Comparison of ENCODE assay signal across 2 worm cellular contexts in the genomic region with DNA sequence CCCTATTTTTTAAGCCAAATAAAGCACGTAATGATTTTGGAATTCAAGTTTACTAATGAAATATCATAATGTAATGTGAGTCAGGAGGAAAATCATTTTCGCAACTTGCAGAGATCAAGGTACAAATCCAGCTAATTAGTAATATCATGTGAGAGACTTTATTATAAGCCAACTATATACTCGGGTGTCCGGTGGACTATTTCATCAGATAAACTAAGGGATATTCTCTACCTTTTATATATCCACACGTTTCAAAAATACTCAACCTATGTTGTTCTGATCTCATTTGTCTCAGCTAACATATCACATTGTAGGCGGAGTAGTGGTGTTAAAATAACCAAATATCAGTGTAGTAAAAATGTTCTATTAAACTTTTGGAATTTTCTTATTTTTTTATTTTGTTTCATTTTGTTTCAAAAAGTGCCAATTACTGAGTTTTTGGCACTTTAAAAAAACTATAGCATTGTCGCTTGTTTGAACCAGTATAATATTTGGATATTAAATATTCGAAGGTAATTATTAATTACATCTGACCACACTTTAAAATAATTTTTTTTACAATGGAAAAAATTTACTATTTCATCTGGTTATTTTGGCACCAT.
TF ChIP-seq lines count a peak whose summit lies in the region.

No protein-coding gene starts in this region.

TF ChIP-seq in whole organism, L1 larva, 84 proteins besides CTCF, POLR2A, EP300 and RAD21 (continued from another document):
- no peak for TF ChIP-seq unc-130 (tag; optimal IDR thresholded peaks at IDR 0.05; lab: Kevin White, UChicago)
- peak; percentile 89 for TF ChIP-seq tbx-2 (tag; optimal IDR thresholded peaks at IDR 0.05; lab: Kevin White, UChicago)
- peak; percentile 88 for TF ChIP-seq swsn-7 (tag; optimal IDR thresholded peaks at IDR 0.05; lab: Kevin White, UChicago)
- TF ChIP-seq ztf-4 (tag; optimal IDR thresholded peaks at IDR 0.05; lab: Kevin White, UChicago), result peak; percentile 92
- TF ChIP-seq skn-1 (tag; optimal IDR thresholded peaks at IDR 0.05; lab: Kevin White, UChicago), result peak; percentile 98
- peak; percentile 79 for TF ChIP-seq zip-4 (GFP tag; optimal IDR thresholded peaks at IDR 0.05; lab: Kevin White, UChicago)
- TF ChIP-seq dsc-1 (tag; optimal IDR thresholded peaks at IDR 0.05; lab: Kevin White, UChicago), result peak; percentile 99
- no peak for TF ChIP-seq ces-1 (GFP tag; optimal IDR thresholded peaks at IDR 0.05; lab: Kevin White, UChicago)
- peak; percentile 93 for TF ChIP-seq fkh-8 (tag; optimal IDR thresholded peaks at IDR 0.05; lab: Kevin White, UChicago)
- TF ChIP-seq nhr-76 (tag; optimal IDR thresholded peaks at IDR 0.05; lab: Kevin White, UChicago), result no peak
- TF ChIP-seq elt-3 (tag; optimal IDR thresholded peaks at IDR 0.05; lab: Kevin White, UChicago), result peak in 4 of 6 experiments; percentile 46 to 94 (median 68)
- peak; percentile 43 for TF ChIP-seq rnt-1 (tag; optimal IDR thresholded peaks at IDR 0.05; lab: Kevin White, UChicago)
- TF ChIP-seq tlp-1 (tag; optimal IDR thresholded peaks at IDR 0.05; lab: Kevin White, UChicago), result no peak
- TF ChIP-seq ceh-88 (GFP tag; IDR thresholded peaks at IDR 0.05; lab: Robert Waterston, UW), result peak; percentile 87
- TF ChIP-seq nhr-90 (tag; optimal IDR thresholded peaks at IDR 0.05; lab: Kevin White, UChicago; ENCODE audit: poor library complexity), result peak; percentile 94
- TF ChIP-seq zag-1 (tag; optimal IDR thresholded peaks at IDR 0.05; lab: Kevin White, UChicago), result no peak
- peak; percentile 9 to 43 (median 19) for TF ChIP-seq dpl-1 (GFP tag; optimal IDR thresholded peaks at IDR 0.05; lab: Kevin White, UChicago)
- TF ChIP-seq nhr-19 (GFP tag; conservative IDR thresholded peaks at IDR 0.05; lab: Robert Waterston, UW), result peak; percentile 91
- peak; percentile 83 for TF ChIP-seq nhr-237 (tag; optimal IDR thresholded peaks at IDR 0.05; lab: Kevin White, UChicago)
- TF ChIP-seq lin-14 (GFP tag; optimal IDR thresholded peaks at IDR 0.05; lab: Kevin White, UChicago), result peak; percentile 82
- TF ChIP-seq blmp-1 (tag; optimal IDR thresholded peaks at IDR 0.05; lab: Kevin White, UChicago), result no peak
TF ChIP-seq in whole organism, L1 larva: peak in this region for 57.

TF ChIP-seq in whole organism, L4 larva, 104 proteins besides CTCF, POLR2A, EP300 and RAD21 (continued from another document):
- peak; percentile 97 for TF ChIP-seq F37D6.2 (tag; optimal IDR thresholded peaks at IDR 0.05; lab: Kevin White, UChicago)
- peak; percentile 79 to 98 for TF ChIP-seq daf-16 (GFP tag; optimal IDR thresholded peaks at IDR 0.05; lab: Kevin White, UChicago)
- TF ChIP-seq daf-16 (tag; optimal IDR thresholded peaks at IDR 0.05; lab: Kevin White, UChicago), result peak; percentile 82
- TF ChIP-seq zfp-3 (GFP tag; conservative IDR thresholded peaks at IDR 0.05; lab: Robert Waterston, UW), result peak; percentile 74
- peak; percentile 66 for TF ChIP-seq fos-1 (tag; optimal IDR thresholded peaks at IDR 0.05; lab: Kevin White, UChicago)
- TF ChIP-seq cey-2 (tag; optimal IDR thresholded peaks at IDR 0.05; lab: Kevin White, UChicago; ENCODE audit: borderline replicate concordance, insufficient read depth), result peak; percentile 65
- TF ChIP-seq ces-1 (GFP tag; optimal IDR thresholded peaks at IDR 0.05; lab: Kevin White, UChicago), result peak; percentile 88
- TF ChIP-seq T26A8.4 (GFP tag; IDR thresholded peaks at IDR 0.05; lab: Robert Waterston, UW), result peak; percentile 98
- TF ChIP-seq egl-43 (GFP tag; IDR thresholded peaks at IDR 0.05; lab: Robert Waterston, UW), result peak; percentile 77
- TF ChIP-seq lim-7 (GFP tag; IDR thresholded peaks at IDR 0.05; lab: Robert Waterston, UW), result no peak
- TF ChIP-seq dmd-6 (GFP tag; IDR thresholded peaks at IDR 0.05; lab: Robert Waterston, UW), result peak; percentile 88
- peak; percentile 44 for TF ChIP-seq aha-1 (tag; lab: Kevin White, UChicago)
- TF ChIP-seq spr-3 (GFP tag; optimal IDR thresholded peaks at IDR 0.05; lab: Kevin White, UChicago), result peak; percentile 92
- TF ChIP-seq vab-7 (GFP tag; IDR thresholded peaks at IDR 0.05; lab: Robert Waterston, UW), result peak; percentile 90
- TF ChIP-seq ceh-82 (tag; optimal IDR thresholded peaks at IDR 0.05; lab: Kevin White, UChicago), result no peak
- peak in 1 of 2 experiments; percentile 55 for TF ChIP-seq ZK546.5 (tag; optimal IDR thresholded peaks at IDR 0.05; lab: Kevin White, UChicago)
- TF ChIP-seq ztf-7 (tag; optimal IDR thresholded peaks at IDR 0.05; lab: Kevin White, UChicago), result peak; percentile 93
- peak; percentile 92 for TF ChIP-seq nhr-10 (tag; optimal IDR thresholded peaks at IDR 0.05; lab: Kevin White, UChicago)
- TF ChIP-seq mes-2 (tag; optimal IDR thresholded peaks at IDR 0.05; lab: Kevin White, UChicago; ENCODE audit: poor library complexity, severe bottlenecking), result peak; percentile 87
- TF ChIP-seq lsy-2 (tag; optimal IDR thresholded peaks at IDR 0.05; lab: Kevin White, UChicago), result peak; percentile 92 to 93
- peak; percentile 75 for TF ChIP-seq ceh-20 (GFP tag; IDR thresholded peaks at IDR 0.05; lab: Robert Waterston, UW)
- peak; percentile 99 for TF ChIP-seq nhr-77 (tag; optimal IDR thresholded peaks at IDR 0.05; lab: Kevin White, UChicago)
- TF ChIP-seq dmd-9 (GFP tag; IDR thresholded peaks at IDR 0.05; lab: Robert Waterston, UW), result no peak
- no peak for TF ChIP-seq gei-8 (GFP tag; optimal IDR thresholded peaks at IDR 0.05; lab: Kevin White, UChicago)
- TF ChIP-seq F26F4.8 (GFP tag; conservative IDR thresholded peaks at IDR 0.05; lab: Robert Waterston, UW), result no peak
- peak; percentile 66 for TF ChIP-seq ceh-28 (tag; optimal IDR thresholded peaks at IDR 0.05; lab: Kevin White, UChicago)
- TF ChIP-seq spr-1 (tag; optimal IDR thresholded peaks at IDR 0.05; lab: Kevin White, UChicago), result peak; percentile 96
- TF ChIP-seq hif-1 (tag; optimal IDR thresholded peaks at IDR 0.05; lab: Kevin White, UChicago), result peak; percentile 49 to 54
- TF ChIP-seq Y48G9A.11 (GFP tag; IDR thresholded peaks at IDR 0.05; lab: Robert Waterston, UW), result 0 out of 2 replicates have a peak, but pooled peaks have one; percentile 29
- TF ChIP-seq set-16 (GFP tag; IDR thresholded peaks at IDR 0.05; lab: Robert Waterston, UW), result no peak
- TF ChIP-seq aly-2 (tag; optimal IDR thresholded peaks at IDR 0.05; lab: Kevin White, UChicago), result no peak
- TF ChIP-seq daf-8 (GFP tag; IDR thresholded peaks at IDR 0.05; lab: Robert Waterston, UW), result no peak
- peak; percentile 90 for TF ChIP-seq ctbp-1 (GFP tag; IDR thresholded peaks at IDR 0.05; lab: Robert Waterston, UW)
- peak; percentile 95 for TF ChIP-seq hlh-30 (tag; optimal IDR thresholded peaks at IDR 0.05; lab: Kevin White, UChicago; ENCODE audit: insufficient read depth)
- no peak for TF ChIP-seq tag-97 (GFP tag; IDR thresholded peaks at IDR 0.05; lab: Robert Waterston, UW)
- no peak for TF ChIP-seq daf-12 (tag; optimal IDR thresholded peaks at IDR 0.05; lab: Kevin White, UChicago)
TF ChIP-seq in whole organism, L4 larva: peak in this region for 70.
